Worm (Caenorhabditis elegans): Measurements from ENCODE around the gene ubc-23.

- TF ChIP-seq dao-5 (tag; optimal IDR thresholded peaks at IDR 0.05) = no peak
- no peak for TF ChIP-seq W03F9.2 (tag; optimal IDR thresholded peaks at IDR 0.05)
Observed at ce11 chrX:8879349-8879748, 35.3 kb downstream of the ubc-23 start, which contains the start of gene C06E2.2.
